Worm (Caenorhabditis elegans): ENCODE measurements around the gene sri-37.
"Not testable (repeated sequence)": the region's sequence is repeated elsewhere in the genome, so short reads cannot be mapped to it uniquely, and the experiment has no call there.

Gene sri-37

ce11 chrII:2610202-2610912 lies 19.0 kb upstream of the sri-37 start, which contains the start of gene sri-38:
Gene sri-38 (plus strand): TSS chrII:2610862.
- TF ChIP-seq aly-1 (tag; optimal IDR thresholded peaks at IDR 0.05) (no peak), F13C5.2 (tag; optimal IDR thresholded peaks at IDR 0.05) (no peak), B0310.2 (tag; optimal IDR thresholded peaks at IDR 0.05) (no peak), ets-7 (tag; optimal IDR thresholded peaks at IDR 0.05) (no peak), scrt-1 (GFP tag; IDR thresholded peaks at IDR 0.05) (no peak), ceh-36 (tag; optimal IDR thresholded peaks at IDR 0.05) (no peak), tra-4 (tag; optimal IDR thresholded peaks at IDR 0.05) (no peak)

DNA sequence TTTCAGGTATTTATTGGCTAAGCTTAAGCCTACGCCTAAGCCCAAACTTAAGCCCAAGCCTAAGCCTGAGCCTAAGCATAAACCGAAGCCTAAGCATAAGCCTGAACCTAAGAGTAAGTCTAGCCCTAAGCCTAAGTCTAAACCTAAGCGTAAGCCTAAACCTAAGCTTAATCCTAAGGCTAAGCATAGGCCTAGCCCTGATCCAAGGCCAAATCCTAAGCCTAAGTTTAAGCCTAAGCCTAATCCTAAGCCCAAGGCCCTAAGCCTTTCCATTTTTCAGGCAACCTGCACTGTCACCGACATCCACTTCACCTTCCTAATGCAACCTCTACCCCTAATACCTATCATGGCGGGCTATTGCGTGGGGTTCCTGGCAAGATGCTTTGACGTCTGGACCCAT lies 18.4 kb upstream of the sri-37 start:
- TF ChIP-seq ceh-36 (tag; optimal IDR thresholded peaks at IDR 0.05) (peak; percentile 52), tra-4 (tag; optimal IDR thresholded peaks at IDR 0.05) (no peak), scrt-1 (GFP tag; IDR thresholded peaks at IDR 0.05) (no peak), tbx-11 (GFP tag; IDR thresholded peaks at IDR 0.05) (no peak)

ce11 chrII:2612278-2612677 lies 17.1 kb upstream of the sri-37 start, which contains the start of gene D2062.13:
Gene D2062.13 (plus strand): TSS chrII:2612578.
- not testable (repeated sequence) for TF ChIP-seq sea-1 (GFP tag; conservative IDR thresholded peaks at IDR 0.05); pes-1 (GFP tag; IDR thresholded peaks at IDR 0.05); tra-4 (tag; optimal IDR thresholded peaks at IDR 0.05)

ce11 chrII:2616634-2617033 lies 12.7 kb upstream of the sri-37 start, which contains the start of gene msrp-5:
Gene msrp-5 (plus strand): TSS chrII:2616934.
- not testable (repeated sequence) for TF ChIP-seq sea-1 (GFP tag; conservative IDR thresholded peaks at IDR 0.05); ama-1 (optimal IDR thresholded peaks at IDR 0.05); F13C5.2 (tag; optimal IDR thresholded peaks at IDR 0.05)

DNA sequence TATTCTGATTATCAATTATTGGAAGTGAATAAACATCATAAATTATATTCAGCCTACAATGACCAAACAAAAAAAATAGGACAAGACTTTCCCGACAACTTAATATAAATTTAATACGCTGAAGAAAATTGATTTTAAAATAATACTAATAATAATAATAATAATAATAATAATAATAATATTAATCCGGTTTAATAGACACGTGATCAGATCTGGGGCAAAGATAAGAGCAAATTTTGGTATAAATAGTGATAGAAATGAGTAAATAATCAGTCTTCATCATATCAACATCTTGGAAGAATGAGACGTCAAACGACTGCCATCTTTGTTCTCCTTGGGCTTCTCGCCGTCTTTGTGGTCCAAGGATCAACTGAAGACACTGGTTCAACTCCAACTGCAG lies 10.2 kb upstream of the sri-37 start, which contains the start of gene msrp-6:
Gene msrp-6, plus strand, starts transcription at position 301 of the 400 bp plus-strand sequence.
- TF ChIP-seq ets-7 (tag; optimal IDR thresholded peaks at IDR 0.05); tbx-37 (GFP tag; conservative IDR thresholded peaks at IDR 0.05); flt-1 (GFP tag; IDR thresholded peaks at IDR 0.05): not testable (repeated sequence)

DNA sequence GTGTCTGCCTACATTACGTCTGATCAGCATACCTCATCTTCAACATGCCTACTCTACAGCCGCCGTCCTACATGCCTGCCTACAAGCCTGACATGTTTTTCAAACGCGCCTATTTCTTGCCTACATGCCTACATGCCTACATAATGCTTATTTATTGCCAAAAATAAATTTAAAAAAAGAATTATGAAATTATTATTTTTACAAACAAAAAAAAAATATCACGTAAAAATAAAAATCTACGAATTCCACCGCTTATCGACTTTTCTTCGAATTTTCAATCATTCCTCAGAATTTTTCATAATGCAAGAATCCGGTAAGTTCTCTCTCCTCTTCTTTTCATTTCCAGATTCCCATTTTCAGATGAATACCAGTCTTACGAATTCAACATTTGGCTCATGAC lies 6.9 kb upstream of the sri-37 start, which contains the start of gene D2062.5:
Gene D2062.5, plus strand, starts transcription at position 301 of the 400 bp plus-strand sequence.
- no peak for TF ChIP-seq hnd-1 (tag; optimal IDR thresholded peaks at IDR 0.05)
- no peak for TF ChIP-seq hmg-4 (GFP tag; optimal IDR thresholded peaks at IDR 0.05)
- no peak for TF ChIP-seq ceh-13 (GFP tag; optimal IDR thresholded peaks at IDR 0.05)
- no peak for TF ChIP-seq ceh-36 (tag; optimal IDR thresholded peaks at IDR 0.05)
- no peak for TF ChIP-seq hmbx-1 (tag; optimal IDR thresholded peaks at IDR 0.05)
- no peak for TF ChIP-seq pes-1 (GFP tag; IDR thresholded peaks at IDR 0.05)
- TF ChIP-seq scrt-1 (GFP tag; IDR thresholded peaks at IDR 0.05): no peak

DNA sequence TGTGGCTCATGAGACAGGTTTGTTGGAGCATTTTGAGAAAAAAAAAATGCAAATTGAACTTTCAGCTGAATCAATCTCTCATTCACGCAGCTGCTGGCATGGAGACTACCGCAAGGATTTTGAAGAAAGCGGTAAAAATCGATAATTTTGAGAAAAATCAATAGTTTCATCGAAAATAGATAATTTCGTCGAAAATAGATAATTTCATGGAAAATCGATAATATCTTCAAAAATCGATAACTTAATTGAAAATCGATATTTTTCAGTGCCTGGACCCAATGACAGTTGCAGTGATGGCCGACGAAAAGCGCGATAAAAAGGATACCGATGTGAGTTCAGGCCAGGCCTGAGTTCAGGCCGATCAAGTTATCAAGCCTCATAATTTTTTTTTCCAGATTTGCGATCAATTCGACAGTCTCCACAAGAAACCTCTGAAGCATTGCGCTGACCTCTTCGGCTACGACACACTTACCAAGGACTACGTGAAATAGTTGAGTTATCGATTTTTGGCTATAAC lies 6.4 kb upstream of the sri-37 start, which contains the start of gene D2062.4:
Gene D2062.4, plus strand, starts transcription at position 467 of the 517 bp plus-strand sequence.
- TF ChIP-seq scrt-1 (GFP tag; IDR thresholded peaks at IDR 0.05); tra-4 (tag; optimal IDR thresholded peaks at IDR 0.05); aly-1 (tag; optimal IDR thresholded peaks at IDR 0.05): not testable (repeated sequence)

ce11 chrII:2624792-2625191 lies 4.6 kb upstream of the sri-37 start, which contains the start of gene lgc-28:
Gene lgc-28 (plus strand): TSS chrII:2625092.
- TF ChIP-seq sea-1 (GFP tag; conservative IDR thresholded peaks at IDR 0.05) (no peak), F13C5.2 (tag; optimal IDR thresholded peaks at IDR 0.05) (no peak), aly-1 (tag; optimal IDR thresholded peaks at IDR 0.05) (no peak), B0310.2 (tag; optimal IDR thresholded peaks at IDR 0.05) (no peak), hmbx-1 (tag; optimal IDR thresholded peaks at IDR 0.05) (no peak), ceh-13 (GFP tag; optimal IDR thresholded peaks at IDR 0.05) (no peak), flt-1 (GFP tag; IDR thresholded peaks at IDR 0.05) (no peak), tbx-11 (GFP tag; IDR thresholded peaks at IDR 0.05) (no peak)

DNA sequence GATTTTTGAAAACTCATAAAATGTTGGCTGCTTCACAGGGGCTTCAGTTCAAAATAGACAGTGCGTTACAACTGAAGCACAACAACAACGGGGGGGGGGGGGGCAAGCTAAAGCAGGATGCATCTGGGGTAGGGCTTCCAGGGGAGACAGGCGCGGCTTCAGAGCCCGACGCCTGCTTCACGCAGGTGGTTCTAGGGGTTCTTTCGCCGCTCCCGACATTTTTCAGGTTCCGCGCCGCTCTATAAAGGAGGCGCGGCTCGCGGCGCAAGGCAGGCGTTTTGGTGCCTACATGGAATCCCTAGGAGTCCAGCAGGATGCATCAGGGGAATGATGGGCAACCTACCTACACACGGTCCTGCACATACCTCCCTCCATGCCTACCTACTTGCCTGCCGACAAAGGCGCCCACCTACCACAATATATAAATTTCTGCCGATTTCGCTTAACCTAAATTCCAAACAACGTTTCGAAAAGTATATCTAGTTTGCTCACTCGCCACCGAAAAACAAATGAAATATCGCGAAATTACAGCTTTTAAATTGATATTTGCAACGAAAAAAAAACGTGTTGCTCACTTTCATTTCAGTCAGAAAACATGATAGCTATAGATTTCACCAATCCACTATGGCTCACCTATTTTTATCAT lies 2.1 kb upstream of the sri-37 start, which contains the start of gene sri-71:
Gene sri-71, plus strand, starts transcription at position 596 of the 646 bp plus-strand sequence.
- TF ChIP-seq F13C5.2 (tag; optimal IDR thresholded peaks at IDR 0.05): no peak
- no peak for TF ChIP-seq tbx-11 (GFP tag; IDR thresholded peaks at IDR 0.05)
- TF ChIP-seq ets-7 (tag; optimal IDR thresholded peaks at IDR 0.05): no peak
- no peak for TF ChIP-seq aly-1 (tag; optimal IDR thresholded peaks at IDR 0.05)
- no peak for TF ChIP-seq sea-1 (GFP tag; conservative IDR thresholded peaks at IDR 0.05)
- TF ChIP-seq scrt-1 (GFP tag; IDR thresholded peaks at IDR 0.05): no peak
- TF ChIP-seq flt-1 (GFP tag; IDR thresholded peaks at IDR 0.05): no peak
- TF ChIP-seq pes-1 (GFP tag; IDR thresholded peaks at IDR 0.05): no peak
- no peak for TF ChIP-seq ama-1 (optimal IDR thresholded peaks at IDR 0.05)
- TF ChIP-seq hmg-4 (GFP tag; optimal IDR thresholded peaks at IDR 0.05): no peak
- no peak for TF ChIP-seq B0310.2 (tag; optimal IDR thresholded peaks at IDR 0.05)
- TF ChIP-seq ceh-36 (tag; optimal IDR thresholded peaks at IDR 0.05): no peak
- TF ChIP-seq ceh-13 (GFP tag; optimal IDR thresholded peaks at IDR 0.05): no peak
- no peak for TF ChIP-seq tbx-37 (GFP tag; conservative IDR thresholded peaks at IDR 0.05)
- no peak for TF ChIP-seq tra-4 (tag; optimal IDR thresholded peaks at IDR 0.05)
- TF ChIP-seq hmbx-1 (tag; optimal IDR thresholded peaks at IDR 0.05): no peak

Measured in whole organism, early embryonic.